Fruit fly (Drosophila melanogaster) whole organism, embryonic: ENCODE data around the gene CG44000.

ENCODE experiments used
- Adf1 ChIP-seq: fragments of 200-800 bp; sonication (Bioruptor generic); IDR thresholded peaks from 2 replicates; pipeline ENCODE4 v1.3.6; 2022; ENCODE audit warnings: missing biosample characterization, missing genetic modification characterization
- Bteb2 ChIP-seq: fragments of 200-800 bp; sonication (Bioruptor generic); optimal IDR thresholded peaks from 2 replicates; lab custom pipeline; 2016; ENCODE audit warnings: missing biosample characterization, missing genetic modification characterization
- CG10147 ChIP-seq: fragments of 200-800 bp; sonication (Bioruptor generic); optimal IDR thresholded peaks from 2 replicates; lab custom pipeline; 2019; ENCODE audit warnings: missing biosample characterization, mild to moderate bottlenecking, missing genetic modification characterization, moderate library complexity
- CG10543 ChIP-seq: fragments of 200-800 bp; sonication (Bioruptor generic); optimal IDR thresholded peaks from 3 replicates; lab custom pipeline; 2017; ENCODE audit warnings: missing biosample characterization, mild to moderate bottlenecking, missing genetic modification characterization, moderate library complexity
- CG11723 ChIP-seq: fragments of 200-800 bp; sonication (Bioruptor generic); optimal IDR thresholded peaks from 2 replicates; lab custom pipeline; 2017; ENCODE audit warnings: missing biosample characterization, mild to moderate bottlenecking, missing genetic modification characterization
- CG13287 ChIP-seq: fragments of 200-800 bp; sonication (Bioruptor generic); IDR thresholded peaks from 2 replicates; pipeline ENCODE4 v1.3.6; 2022; ENCODE audit warnings: missing biosample characterization, missing genetic modification characterization; ENCODE audit not compliant: partially characterized antibody
- CG15011 ChIP-seq: fragments of 200-800 bp; sonication (Bioruptor generic); optimal IDR thresholded peaks from 3 replicates; lab custom pipeline; 2018; ENCODE audit warnings: missing biosample characterization, mild to moderate bottlenecking, missing genetic modification characterization
- CG18011 ChIP-seq: fragments of 200-800 bp; sonication (Bioruptor generic); optimal IDR thresholded peaks from 2 replicates; lab custom pipeline; 2017; ENCODE audit warnings: missing biosample characterization, missing genetic modification characterization, mild to moderate bottlenecking, moderate library complexity, missing genotype
- CG2202 ChIP-seq: fragments of 200-800 bp; sonication (Bioruptor generic); optimal IDR thresholded peaks from 2 replicates; lab custom pipeline; 2018; ENCODE audit warnings: missing biosample characterization, mild to moderate bottlenecking, missing genetic modification characterization
- CG30431 ChIP-seq: fragments of 200-800 bp; sonication (Bioruptor generic); optimal IDR thresholded peaks from 2 replicates; lab custom pipeline; 2017; ENCODE audit warnings: missing biosample characterization, missing genetic modification characterization
- CG32767 ChIP-seq: fragments of 200-800 bp; sonication (Bioruptor generic); IDR thresholded peaks from 2 replicates; pipeline ENCODE4 v1.3.6; 2022; ENCODE audit warnings: missing biosample characterization, missing genetic modification characterization
- CG3726 ChIP-seq: fragments of 200-800 bp; sonication (Bioruptor generic); IDR thresholded peaks from 3 replicates; pipeline ENCODE4, ENCODE4 v1.3.6; 2022; ENCODE audit warnings: missing biosample characterization, missing genetic modification characterization
- CG3847 ChIP-seq: fragments of 200-800 bp; sonication (Bioruptor generic); IDR thresholded peaks from 2 replicates; pipeline ENCODE4 v1.3.6; 2022; ENCODE audit warnings: missing biosample characterization, missing genetic modification characterization
- CG4707 ChIP-seq: fragments of 200-800 bp; sonication (Bioruptor generic); optimal IDR thresholded peaks from 2 replicates; lab custom pipeline; 2018; ENCODE audit warnings: missing biosample characterization, mild to moderate bottlenecking, missing genetic modification characterization, moderate library complexity
- CG5953 ChIP-seq: fragments of 200-800 bp; sonication (Bioruptor generic); IDR thresholded peaks from 2 replicates; pipeline ENCODE4 v1.3.6; 2022; ENCODE audit warnings: missing biosample characterization, missing genetic modification characterization
- CG6689 ChIP-seq: fragments of 200-800 bp; sonication (Bioruptor generic); IDR thresholded peaks from 2 replicates; pipeline ENCODE4 v1.3.6; 2022; ENCODE audit warnings: missing biosample characterization, missing genetic modification characterization
- CG7271 ChIP-seq: fragments of 200-800 bp; sonication (Bioruptor generic); optimal IDR thresholded peaks from 2 replicates; lab custom pipeline; 2018; ENCODE audit warnings: missing biosample characterization, mild to moderate bottlenecking, missing genetic modification characterization, moderate library complexity
- CG9932 ChIP-seq: fragments of 200-800 bp; sonication (Bioruptor generic); IDR thresholded peaks from 2 replicates; pipeline ENCODE4 v1.3.6; 2022; ENCODE audit warnings: missing biosample characterization, missing genetic modification characterization
- D19A ChIP-seq: fragments of 200-800 bp; optimal IDR thresholded peaks from 3 replicates; lab custom pipeline; 2019; ENCODE audit warnings: missing biosample characterization, mild to moderate bottlenecking, missing genetic modification characterization, moderate library complexity
- Dip2 ChIP-seq: fragments of 200-800 bp; sonication (Bioruptor generic); IDR thresholded peaks from 2 replicates; pipeline ENCODE4 v1.3.6; 2022; ENCODE audit warnings: missing biosample characterization, missing genetic modification characterization
- Doc2 ChIP-seq: fragments of 200-800 bp; sonication (Bioruptor generic); IDR thresholded peaks from 2 replicates; pipeline ENCODE4 v1.3.6; 2022; ENCODE audit warnings: missing biosample characterization, missing genetic modification characterization
- Doc3 ChIP-seq: fragments of 200-800 bp; sonication (Bioruptor generic); IDR thresholded peaks from 3 replicates; pipeline ENCODE4 v1.3.6; 2022; ENCODE audit warnings: missing biosample characterization, missing genetic modification characterization; ENCODE audit not compliant: partially characterized antibody
- Dp ChIP-seq: fragments of 200-800 bp; sonication (Bioruptor generic); optimal IDR thresholded peaks from 2 replicates; lab custom pipeline; 2018; ENCODE audit warnings: missing biosample characterization, mild to moderate bottlenecking, missing genetic modification characterization, moderate library complexity
- H2.0 ChIP-seq: fragments of 200-800 bp; sonication (Bioruptor generic); IDR thresholded peaks from 2 replicates; pipeline ENCODE4 v1.3.6; 2022; ENCODE audit warnings: missing biosample characterization, missing genetic modification characterization
- Hr51 ChIP-seq, 2 experiments: fragments of 200-800 bp; sonication (Bioruptor generic); optimal IDR thresholded peaks; 2 replicates in 1 of 2; 3 replicates in 1 of 2; lab custom pipeline; 2016 to 2018; ENCODE audit warnings: missing biosample characterization in 2 of 2, missing genetic modification characterization in 2 of 2, mild to moderate bottlenecking in 1 of 2, moderate library complexity in 1 of 2
- Lhr ChIP-seq: fragments of 200-800 bp; sonication (Bioruptor generic); optimal IDR thresholded peaks from 3 replicates; lab custom pipeline; 2017; ENCODE audit warnings: mild to moderate bottlenecking, missing biosample characterization, missing genetic modification reagents, missing genetic modification characterization
- NFAT ChIP-seq: fragments of 200-800 bp; sonication (Bioruptor generic); IDR thresholded peaks from 2 replicates; pipeline ENCODE4 v1.3.6; 2022; ENCODE audit warnings: missing biosample characterization, missing genetic modification characterization
- Nf-YC ChIP-seq: fragments of 200-800 bp; optimal IDR thresholded peaks from 3 replicates; lab custom pipeline; 2019; ENCODE audit warnings: missing biosample characterization, mild to moderate bottlenecking, missing genetic modification characterization, moderate library complexity
- Optix ChIP-seq: fragments of 200-800 bp; sonication (Bioruptor generic); IDR thresholded peaks from 3 replicates; pipeline ENCODE4 v1.3.6; 2022; ENCODE audit warnings: missing biosample characterization, missing genetic modification characterization
- Ravus ChIP-seq: fragments of 200-800 bp; sonication (Bioruptor generic); IDR thresholded peaks from 2 replicates; pipeline ENCODE4 v1.3.6; 2022; ENCODE audit warnings: missing biosample characterization, missing genetic modification characterization
- Spps ChIP-seq: fragments of 200-800 bp; sonication (Bioruptor generic); optimal IDR thresholded peaks from 2 replicates; lab custom pipeline; 2018; ENCODE audit warnings: missing biosample characterization, mild to moderate bottlenecking, missing genetic modification characterization
- Trl ChIP-seq, 3 experiments: fragments of >200 bp in 2 of 3; fragments of 200-800 bp in 1 of 3; sonication (Bioruptor generic) in 1 of 3; optimal IDR thresholded peaks; 2 replicates in 1 of 3; 3 replicates in 2 of 3; lab custom pipeline; 2016 to 2017; ENCODE audit warnings: missing biosample characterization in 1 of 3, missing genetic modification characterization in 1 of 3
- cas ChIP-seq: fragments of 200-800 bp; sonication (Bioruptor generic); IDR thresholded peaks from 2 replicates; pipeline ENCODE4 v1.3.6; 2022; ENCODE audit warnings: missing biosample characterization, missing genetic modification characterization
- en ChIP-seq: fragments of 200-800 bp; sonication (Bioruptor generic); optimal IDR thresholded peaks from 2 replicates; lab custom pipeline; 2016; ENCODE audit warnings: missing biosample characterization, missing genetic modification characterization
- exex ChIP-seq: fragments of 200-800 bp; sonication (Bioruptor generic); optimal IDR thresholded peaks from 4 replicates; lab custom pipeline; 2018; ENCODE audit warnings: missing biosample characterization, mild to moderate bottlenecking, missing genetic modification characterization, moderate library complexity
- fd3F ChIP-seq: fragments of 200-800 bp; sonication (Bioruptor generic); optimal IDR thresholded peaks from 2 replicates; lab custom pipeline; 2018; ENCODE audit warnings: missing biosample characterization, mild to moderate bottlenecking, missing genetic modification characterization, moderate library complexity
- fd96Cb ChIP-seq: fragments of 200-800 bp; sonication (Bioruptor generic); optimal IDR thresholded peaks from 2 replicates; lab custom pipeline; 2018; ENCODE audit warnings: missing biosample characterization, mild to moderate bottlenecking, missing genetic modification characterization, moderate library complexity
- hbn ChIP-seq: fragments of 200-800 bp; sonication (Bioruptor generic); IDR thresholded peaks from 2 replicates; pipeline ENCODE4 v1.3.6; 2022; ENCODE audit warnings: missing biosample characterization, missing genetic modification characterization; ENCODE audit not compliant: partially characterized antibody
- jumu ChIP-seq: fragments of 200-800 bp; sonication (Bioruptor generic); optimal IDR thresholded peaks from 3 replicates; lab custom pipeline; 2016; ENCODE audit warnings: missing biosample characterization, missing genetic modification characterization
- maf-S ChIP-seq: fragments of 200-800 bp; sonication (Bioruptor generic); optimal IDR thresholded peaks from 2 replicates; lab custom pipeline; 2016; ENCODE audit warnings: missing biosample characterization, missing genetic modification characterization
- nmo ChIP-seq: fragments of 200-800 bp; sonication (Bioruptor generic); optimal IDR thresholded peaks from 2 replicates; lab custom pipeline; 2018; ENCODE audit warnings: missing biosample characterization, mild to moderate bottlenecking, missing genetic modification characterization, moderate library complexity
- phol ChIP-seq: fragments of 200-800 bp; sonication (Bioruptor generic); optimal IDR thresholded peaks from 3 replicates; lab custom pipeline; 2018; ENCODE audit warnings: missing biosample characterization, mild to moderate bottlenecking, missing genetic modification characterization, moderate library complexity
- sc ChIP-seq, 3 experiments: fragments of >200 bp in 2 of 3; fragments of 200-800 bp in 1 of 3; sonication (Bioruptor generic) in 1 of 3; optimal IDR thresholded peaks; 2 replicates in 2 of 3; 3 replicates in 1 of 3; lab custom pipeline; 2017; ENCODE audit warnings: mild to moderate bottlenecking in 1 of 3, missing biosample characterization in 1 of 3, missing genetic modification characterization in 1 of 3, missing genetic modification reagents in 1 of 3
- so ChIP-seq: fragments of 200-800 bp; sonication (Bioruptor generic); IDR thresholded peaks from 3 replicates; pipeline ENCODE4 v1.3.6; 2022; ENCODE audit warnings: missing biosample characterization, missing genetic modification characterization
- sob ChIP-seq: fragments of 200-800 bp; sonication (Bioruptor generic); IDR thresholded peaks from 2 replicates; pipeline ENCODE4 v1.3.6; 2022; ENCODE audit warnings: missing biosample characterization, missing genetic modification characterization
- tgo ChIP-seq: fragments of 200-800 bp; sonication (Bioruptor generic); IDR thresholded peaks from 3 replicates; pipeline ENCODE4 v1.3.6; 2022; ENCODE audit warnings: missing biosample characterization, missing genetic modification characterization
- z ChIP-seq: fragments of 200-800 bp; sonication (Bioruptor generic); IDR thresholded peaks from 3 replicates; pipeline ENCODE4 v1.3.6; 2022; ENCODE audit warnings: missing biosample characterization, missing genetic modification characterization
- zfh1 ChIP-seq: fragments of 200-800 bp; sonication (Bioruptor generic); IDR thresholded peaks from 3 replicates; pipeline ENCODE4 v1.3.6; 2022; ENCODE audit warnings: missing biosample characterization, missing genetic modification characterization

CG44000 gene

DNA sequence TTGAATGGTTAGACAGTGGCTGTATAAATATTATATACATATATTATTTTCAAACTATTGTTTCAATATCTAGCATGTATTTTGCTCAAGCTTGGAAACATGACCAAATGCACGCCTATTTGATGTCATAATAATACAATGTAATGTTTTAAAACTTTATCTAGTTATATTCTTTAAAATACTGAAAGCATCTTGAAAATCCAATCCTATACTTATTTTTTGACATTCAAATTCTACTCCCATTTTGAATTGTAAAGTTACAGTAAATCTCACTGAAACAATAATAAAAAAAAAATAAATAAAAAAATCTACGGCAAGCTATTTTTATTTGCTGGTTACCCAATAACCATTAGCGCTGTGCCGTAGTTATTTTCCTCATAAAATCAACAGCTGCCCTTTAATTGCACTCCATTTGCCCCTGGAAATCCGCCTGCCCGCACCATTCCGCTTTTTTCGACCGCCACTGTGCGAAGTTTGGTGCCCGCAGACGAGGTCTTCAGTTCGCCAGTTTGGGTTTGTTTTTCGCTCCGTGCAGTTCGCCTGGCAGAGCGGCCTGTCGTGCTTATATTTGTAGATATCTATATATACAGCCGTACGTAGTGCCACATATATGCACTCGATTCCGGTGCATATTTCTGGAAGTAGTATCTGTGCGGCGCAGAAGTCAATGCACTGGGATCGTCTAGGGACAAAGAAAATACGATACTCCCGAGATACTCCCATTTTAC, 2.0 kb downstream of the CG44000 start (continued):
- peak; percentile 21 for TF ChIP-seq CG15011 (GFP tag; lab: Kevin White, UChicago)
- no peak for TF ChIP-seq Optix (GFP tag; lab: Robert Waterston, UW)
- peak; percentile 14 for TF ChIP-seq jumu (GFP tag; lab: Kevin White, UChicago)
- TF ChIP-seq Doc3 (GFP tag; lab: Robert Waterston, UW), result no peak
- 0 out of 3 replicates have a peak, but pooled peaks have one; percentile 39 for TF ChIP-seq so (GFP tag; lab: Robert Waterston, UW)
- TF ChIP-seq CG2202 (tag; lab: Kevin White, UChicago), result no peak
- TF ChIP-seq NFAT (GFP tag; lab: Robert Waterston, UW), result peak; percentile 75
- TF ChIP-seq Trl (optimal IDR thresholded peaks at IDR 0.05; lab: Kevin White, UChicago), result no peak
- no peak for TF ChIP-seq Trl (GFP tag; optimal IDR thresholded peaks at IDR 0.05; lab: Kevin White, UChicago)
- TF ChIP-seq sob, result no peak
- no peak for TF ChIP-seq cas (GFP tag; lab: Robert Waterston, UW)
- peak; percentile 7 to 73 for TF ChIP-seq Hr51 (GFP tag; optimal IDR thresholded peaks at IDR 0.05; lab: Kevin White, UChicago)
- peak; percentile 49; the same call in 1 of the 2 replicates for TF ChIP-seq CG5953 (GFP tag; lab: Robert Waterston, UW)
- no peak for TF ChIP-seq CG4707 (GFP tag; lab: Kevin White, UChicago)
- TF ChIP-seq CG10543, result no peak
- peak; percentile 65 for TF ChIP-seq phol
- TF ChIP-seq nmo (GFP tag; lab: Kevin White, UChicago), result peak; percentile 54
- no peak for TF ChIP-seq CG7271 (tag; lab: Kevin White, UChicago)
- no peak for TF ChIP-seq sc (optimal IDR thresholded peaks at IDR 0.05; lab: Kevin White, UChicago)
- TF ChIP-seq sc (GFP tag; optimal IDR thresholded peaks at IDR 0.05; lab: Kevin White, UChicago), result peak; percentile 52
- peak; percentile 43 for TF ChIP-seq Nf-YC (tag; lab: Kevin White, UChicago)
- TF ChIP-seq Dp (GFP tag; lab: Kevin White, UChicago), result no peak
- TF ChIP-seq zfh1, result peak; percentile 63; the same call in 2 of the 3 replicates
- no peak for TF ChIP-seq Ravus (GFP tag; lab: Robert Waterston, UW)
- TF ChIP-seq hbn, result no peak
- peak; percentile 8 for TF ChIP-seq CG10147 (GFP tag; lab: Kevin White, UChicago)
- peak; percentile 44; the same call in 1 of the 3 replicates for TF ChIP-seq tgo (GFP tag; lab: Robert Waterston, UW)
- TF ChIP-seq Bteb2 (GFP tag; lab: Kevin White, UChicago), result no peak
- TF ChIP-seq CG18011 (GFP tag; lab: Kevin White, UChicago), result no peak
- TF ChIP-seq Spps (tag; lab: Kevin White, UChicago), result no peak
- peak; percentile 44 for TF ChIP-seq H2.0 (GFP tag; lab: Robert Waterston, UW)
- peak; percentile 61 for TF ChIP-seq fd96Cb (tag; lab: Kevin White, UChicago)
- no peak for TF ChIP-seq en (GFP tag; lab: Kevin White, UChicago)
- TF ChIP-seq maf-S, result peak; percentile 4
- peak; percentile 75 for TF ChIP-seq D19A (tag; lab: Kevin White, UChicago)
- TF ChIP-seq CG32767 (GFP tag; lab: Robert Waterston, UW), result peak; percentile 46; the same call in 1 of the 2 replicates
- TF ChIP-seq Adf1 (GFP tag; lab: Robert Waterston, UW), result no peak
- no peak for TF ChIP-seq z
- no peak for TF ChIP-seq Doc2 (GFP tag; lab: Robert Waterston, UW)
- TF ChIP-seq CG11723, result peak; percentile 6
- TF ChIP-seq Lhr (GFP tag; lab: Kevin White, UChicago), result no peak
- peak; percentile 41 for TF ChIP-seq fd3F (GFP tag; lab: Kevin White, UChicago)
- TF ChIP-seq CG9932 (GFP tag; lab: Robert Waterston, UW), result peak; percentile 51
- TF ChIP-seq Dip2 (GFP tag; lab: Robert Waterston, UW), result no peak
- TF ChIP-seq exex (tag; lab: Kevin White, UChicago), result no peak
- peak; percentile 45; the same call in 1 of the 2 replicates for TF ChIP-seq CG6689 (GFP tag; lab: Robert Waterston, UW)
- 0 out of 2 replicates have a peak, but pooled peaks have one; percentile 40 for TF ChIP-seq CG3847 (GFP tag; lab: Robert Waterston, UW)
- no peak for TF ChIP-seq CG13287 (GFP tag; lab: Robert Waterston, UW)
- TF ChIP-seq CG30431 (GFP tag; lab: Kevin White, UChicago), result no peak
- TF ChIP-seq CG3726 (GFP tag; lab: Robert Waterston, UW), result no peak
